Fruit fly (Drosophila melanogaster) whole organism, embryonic: ENCODE measurements around the gene CG17959.

Source experiments
- Adf1 ChIP-seq: fragments of 200-800 bp; sonication (Bioruptor generic); IDR thresholded peaks from 2 replicates; pipeline ENCODE4 v1.3.6; 2022; ENCODE audit warnings: missing biosample characterization, missing genetic modification characterization
- Blimp-1 ChIP-seq: fragments of 200-800 bp; sonication (Bioruptor generic); optimal IDR thresholded peaks from 3 replicates; lab custom pipeline; 2018; ENCODE audit warnings: missing biosample characterization, missing genetic modification characterization, mild to moderate bottlenecking, moderate library complexity, missing genetic modification reagents
- C15 ChIP-seq: fragments of 200-800 bp; sonication (Bioruptor generic); IDR thresholded peaks from 3 replicates; pipeline ENCODE4 v1.3.6; 2022; ENCODE audit warnings: missing biosample characterization, missing genetic modification characterization
- CG11085 ChIP-seq: fragments of 200-800 bp; sonication (Bioruptor generic); IDR thresholded peaks from 2 replicates; pipeline ENCODE4 v1.3.6; 2022; ENCODE audit warnings: missing biosample characterization, missing genetic modification characterization
- CG11247 ChIP-seq: fragments of 200-800 bp; sonication (Bioruptor generic); IDR thresholded peaks from 2 replicates; pipeline ENCODE4 v1.3.6; 2022; ENCODE audit warnings: missing biosample characterization, missing genetic modification characterization
- CG12659 ChIP-seq: fragments of 200-800 bp; sonication (Bioruptor generic); optimal IDR thresholded peaks from 3 replicates; lab custom pipeline; 2017; ENCODE audit warnings: mild to moderate bottlenecking, missing biosample characterization, missing genetic modification reagents, missing genetic modification characterization
- CG14014 ChIP-seq: fragments of 200-800 bp; sonication (Bioruptor generic); IDR thresholded peaks from 2 replicates; pipeline ENCODE4 v1.3.6; 2022; ENCODE audit warnings: missing biosample characterization, missing genetic modification characterization
- CG1602 ChIP-seq: fragments of 200-800 bp; sonication (Bioruptor generic); optimal IDR thresholded peaks from 3 replicates; lab custom pipeline; 2016; ENCODE audit warnings: missing biosample characterization, missing genetic modification characterization
- CG17186 ChIP-seq: fragments of 200-800 bp; sonication (Bioruptor generic); optimal IDR thresholded peaks from 3 replicates; lab custom pipeline; 2017; ENCODE audit warnings: missing biosample characterization, missing genetic modification reagents, missing genetic modification characterization
- CG17385 ChIP-seq: fragments of 200-800 bp; sonication (Bioruptor generic); optimal IDR thresholded peaks from 3 replicates; lab custom pipeline; 2018; ENCODE audit warnings: missing biosample characterization, mild to moderate bottlenecking, missing genetic modification characterization
- CG18262 ChIP-seq: fragments of 200-800 bp; optimal IDR thresholded peaks from 3 replicates; lab custom pipeline; 2019; ENCODE audit warnings: missing biosample characterization, mild to moderate bottlenecking, missing genetic modification characterization, moderate library complexity
- CG2199 ChIP-seq: fragments of 200-800 bp; sonication (Bioruptor generic); IDR thresholded peaks from 3 replicates; pipeline ENCODE4 v1.3.6; 2022; ENCODE audit warnings: missing biosample characterization, missing genetic modification characterization
- CG3281 ChIP-seq: fragments of 200-800 bp; sonication (Bioruptor generic); optimal IDR thresholded peaks from 3 replicates; lab custom pipeline; 2017; ENCODE audit warnings: missing biosample characterization, mild to moderate bottlenecking, missing genetic modification characterization
- CG3407 ChIP-seq: fragments of 200-800 bp; sonication (Bioruptor generic); optimal IDR thresholded peaks from 2 replicates; lab custom pipeline; 2018; ENCODE audit warnings: missing biosample characterization, mild to moderate bottlenecking, missing genetic modification characterization
- CG34422 ChIP-seq: fragments of 200-800 bp; sonication (Bioruptor generic); IDR thresholded peaks from 3 replicates; pipeline ENCODE4 v1.3.6; 2022; ENCODE audit warnings: missing biosample characterization, missing genetic modification characterization
- CG4404 ChIP-seq: fragments of 200-800 bp; sonication (Bioruptor generic); IDR thresholded peaks from 2 replicates; pipeline ENCODE4 v1.3.6; 2022; ENCODE audit warnings: missing biosample characterization, missing genetic modification characterization
- CG6654 ChIP-seq: fragments of 200-800 bp; sonication (Bioruptor generic); optimal IDR thresholded peaks from 2 replicates; lab custom pipeline; 2017; ENCODE audit warnings: missing biosample characterization, mild to moderate bottlenecking, missing genetic modification characterization
- CG7357 ChIP-seq: fragments of 200-800 bp; sonication (Bioruptor generic); IDR thresholded peaks from 3 replicates; pipeline ENCODE4 v1.3.6; 2022; ENCODE audit warnings: missing biosample characterization, missing genetic modification characterization
- CG8089 ChIP-seq: fragments of 200-800 bp; sonication (Bioruptor generic); optimal IDR thresholded peaks from 3 replicates; lab custom pipeline; 2016; ENCODE audit warnings: missing biosample characterization, missing genetic modification characterization
- Dip2 ChIP-seq: fragments of 200-800 bp; sonication (Bioruptor generic); IDR thresholded peaks from 2 replicates; pipeline ENCODE4 v1.3.6; 2022; ENCODE audit warnings: missing biosample characterization, missing genetic modification characterization
- Gsc ChIP-seq: fragments of 200-800 bp; sonication (Bioruptor generic); IDR thresholded peaks from 2 replicates; pipeline ENCODE4 v1.3.6; 2022; ENCODE audit warnings: missing biosample characterization, missing genetic modification characterization
- HLH4C ChIP-seq: fragments of 200-800 bp; sonication (Bioruptor generic); IDR thresholded peaks from 3 replicates; pipeline ENCODE4 v1.3.6; 2022; ENCODE audit warnings: missing biosample characterization, missing genetic modification characterization; ENCODE audit not compliant: partially characterized antibody
- HLH54F ChIP-seq: fragments of 200-800 bp; sonication (Bioruptor generic); optimal IDR thresholded peaks from 3 replicates; lab custom pipeline; 2016; ENCODE audit warnings: missing biosample characterization, missing genetic modification characterization
- HmgZ ChIP-seq: fragments of 200-800 bp; sonication (Bioruptor generic); optimal IDR thresholded peaks from 2 replicates; lab custom pipeline; 2018; ENCODE audit warnings: missing biosample characterization, mild to moderate bottlenecking, missing genetic modification characterization
- Hmx ChIP-seq: fragments of 200-800 bp; sonication (Bioruptor generic); optimal IDR thresholded peaks from 2 replicates; lab custom pipeline; 2016; ENCODE audit warnings: missing biosample characterization, missing genetic modification characterization
- Hr51 ChIP-seq, 2 experiments: fragments of 200-800 bp; sonication (Bioruptor generic); optimal IDR thresholded peaks; 2 replicates in 1 of 2; 3 replicates in 1 of 2; lab custom pipeline; 2016 to 2018; ENCODE audit warnings: missing biosample characterization in 2 of 2, missing genetic modification characterization in 2 of 2, mild to moderate bottlenecking in 1 of 2, moderate library complexity in 1 of 2
- Jarid2 ChIP-seq: fragments of 200-800 bp; sonication (Bioruptor generic); optimal IDR thresholded peaks from 3 replicates; lab custom pipeline; 2017; ENCODE audit warnings: mild to moderate bottlenecking, missing biosample characterization, missing genetic modification reagents, missing genetic modification characterization
- Med ChIP-seq: fragments of 200-800 bp; sonication (Bioruptor generic); peaks from one replicate; lab custom pipeline; 2016; ENCODE audit warnings: missing biosample characterization, missing genetic modification characterization, mild to moderate bottlenecking, inconsistent platforms, moderate library complexity
- Neu2 ChIP-seq: fragments of 200-800 bp; sonication (Bioruptor generic); optimal IDR thresholded peaks from 3 replicates; lab custom pipeline; 2016; ENCODE audit warnings: missing biosample characterization, missing genetic modification characterization, borderline replicate concordance
- Nf-YB ChIP-seq: fragments of 200-800 bp; sonication (Bioruptor generic); optimal IDR thresholded peaks from 3 replicates; lab custom pipeline; 2019; ENCODE audit warnings: missing biosample characterization, mild to moderate bottlenecking, missing genetic modification characterization, moderate library complexity
- Opbp ChIP-seq: fragments of 200-800 bp; sonication (Bioruptor generic); IDR thresholded peaks from 3 replicates; pipeline ENCODE4 v1.3.6; 2022; ENCODE audit warnings: missing biosample characterization, missing genetic modification characterization; ENCODE audit not compliant: partially characterized antibody
- Tbp ChIP-seq: fragments of >200 bp; optimal IDR thresholded peaks from 2 replicates; lab custom pipeline; 2018; ENCODE audit warnings: missing biosample characterization, missing genetic modification characterization
- Trl ChIP-seq, 3 experiments: fragments of >200 bp in 2 of 3; fragments of 200-800 bp in 1 of 3; sonication (Bioruptor generic) in 1 of 3; optimal IDR thresholded peaks; 2 replicates in 1 of 3; 3 replicates in 2 of 3; lab custom pipeline; 2016 to 2017; ENCODE audit warnings: missing biosample characterization in 1 of 3, missing genetic modification characterization in 1 of 3
- Xbp1 ChIP-seq: fragments of 200-800 bp; sonication (Bioruptor generic); optimal IDR thresholded peaks from 3 replicates; lab custom pipeline; 2016; ENCODE audit warnings: missing biosample characterization, mild to moderate bottlenecking, missing genetic modification characterization
- Xrp1 ChIP-seq: fragments of 200-800 bp; sonication (Bioruptor generic); IDR thresholded peaks from 2 replicates; pipeline ENCODE4 v1.3.6; 2022; ENCODE audit warnings: missing biosample characterization, missing genetic modification characterization
- al ChIP-seq: fragments of 200-800 bp; sonication (Bioruptor generic); IDR thresholded peaks from 2 replicates; pipeline ENCODE4 v1.3.6; 2022; ENCODE audit warnings: missing biosample characterization, missing genetic modification characterization
- cad ChIP-seq: fragments of >200 bp; optimal IDR thresholded peaks from 2 replicates; lab custom pipeline; 2017; ENCODE audit warnings: missing biosample characterization, missing genetic modification characterization
- corto ChIP-seq: fragments of 200-800 bp; sonication (Bioruptor generic); optimal IDR thresholded peaks from 2 replicates; lab custom pipeline; 2016; ENCODE audit warnings: missing biosample characterization, mild to moderate bottlenecking, missing genetic modification characterization, moderate library complexity
- dimm ChIP-seq: fragments of 200-800 bp; sonication (Bioruptor generic); IDR thresholded peaks from 2 replicates; pipeline ENCODE4 v1.3.6; 2022; ENCODE audit warnings: missing biosample characterization, missing genetic modification characterization
- disco-r ChIP-seq: fragments of 200-800 bp; sonication (Bioruptor generic); optimal IDR thresholded peaks from 2 replicates; lab custom pipeline; 2016; ENCODE audit warnings: missing biosample characterization, missing genetic modification characterization
- ewg ChIP-seq: fragments of 200-800 bp; sonication (Bioruptor generic); optimal IDR thresholded peaks from 3 replicates; lab custom pipeline; 2017; ENCODE audit warnings: mild to moderate bottlenecking, missing biosample characterization, missing genetic modification reagents, missing genetic modification characterization
- fd102C ChIP-seq: fragments of 200-800 bp; sonication (Bioruptor generic); optimal IDR thresholded peaks from 2 replicates; lab custom pipeline; 2018; ENCODE audit warnings: missing biosample characterization, mild to moderate bottlenecking, missing genetic modification characterization, moderate library complexity
- fu2 ChIP-seq: fragments of 200-800 bp; sonication (Bioruptor generic); optimal IDR thresholded peaks from 2 replicates; lab custom pipeline; 2016; ENCODE audit warnings: missing biosample characterization, missing genetic modification characterization
- h ChIP-seq: fragments of >200 bp; optimal IDR thresholded peaks from 2 replicates; lab custom pipeline; 2017
- hbn ChIP-seq: fragments of 200-800 bp; sonication (Bioruptor generic); IDR thresholded peaks from 2 replicates; pipeline ENCODE4 v1.3.6; 2022; ENCODE audit warnings: missing biosample characterization, missing genetic modification characterization; ENCODE audit not compliant: partially characterized antibody
- jing ChIP-seq: fragments of 200-800 bp; sonication (Bioruptor generic); optimal IDR thresholded peaks from 2 replicates; lab custom pipeline; 2018; ENCODE audit warnings: missing biosample characterization, mild to moderate bottlenecking, missing genetic modification characterization
- pb ChIP-seq: fragments of 200-800 bp; sonication (Bioruptor generic); optimal IDR thresholded peaks from 3 replicates; lab custom pipeline; 2016; ENCODE audit warnings: missing biosample characterization, missing genetic modification characterization
- pho ChIP-seq: fragments of 200-800 bp; sonication (Bioruptor generic); optimal IDR thresholded peaks from 2 replicates; lab custom pipeline; 2016; ENCODE audit warnings: missing biosample characterization, missing genetic modification characterization
- ranshi ChIP-seq: fragments of 200-800 bp; sonication (Bioruptor generic); IDR thresholded peaks from 2 replicates; pipeline ENCODE4 v1.3.6; 2022; ENCODE audit warnings: missing biosample characterization, missing genetic modification characterization
- repo ChIP-seq: fragments of 200-800 bp; sonication (Bioruptor generic); optimal IDR thresholded peaks from 2 replicates; lab custom pipeline; 2016; ENCODE audit warnings: missing biosample characterization, missing genetic modification characterization
- unpg ChIP-seq: fragments of 200-800 bp; sonication (Bioruptor generic); optimal IDR thresholded peaks from 3 replicates; lab custom pipeline; 2018; ENCODE audit warnings: missing biosample characterization, mild to moderate bottlenecking, missing genetic modification characterization, moderate library complexity

CG17959 gene

dm6 chrX:2919742-2920141 lies 27.2 kb upstream of the CG17959 start, which contains the start of gene CG3588 (continued):
- no peak for TF ChIP-seq Gsc
- no peak for TF ChIP-seq fd102C (GFP tag; lab: Kevin White, UChicago)
- peak; percentile 50 for TF ChIP-seq HmgZ (tag; lab: Kevin White, UChicago)
- TF ChIP-seq Adf1, result peak; percentile 38; the same call in 1 of the 2 replicates
- TF ChIP-seq HLH4C, result no peak
- TF ChIP-seq CG11085 (GFP tag; lab: Robert Waterston, UW), result peak; percentile 57
- TF ChIP-seq CG14014, result peak; percentile 88
- no peak for TF ChIP-seq Neu2 (GFP tag; lab: Kevin White, UChicago)
- TF ChIP-seq CG3281 (GFP tag; lab: Kevin White, UChicago), result peak; percentile 78
- peak; percentile 81 for TF ChIP-seq unpg (GFP tag; lab: Kevin White, UChicago)
- no peak for TF ChIP-seq CG6654
- TF ChIP-seq CG17385, result peak; percentile 68
- peak; percentile 28 for TF ChIP-seq Jarid2 (GFP tag; lab: Kevin White, UChicago)
- no peak for TF ChIP-seq Tbp (GFP tag; lab: Kevin White, UChicago)
- TF ChIP-seq jing (GFP tag; lab: Kevin White, UChicago), result peak; percentile 1
- TF ChIP-seq ranshi (GFP tag; lab: Robert Waterston, UW), result peak; percentile 83
- peak; percentile 75 for TF ChIP-seq Xbp1 (GFP tag; lab: Kevin White, UChicago)
- no peak for TF ChIP-seq CG2199 (GFP tag; lab: Robert Waterston, UW)
- no peak for TF ChIP-seq Opbp (GFP tag; lab: Robert Waterston, UW)
- TF ChIP-seq CG7357 (GFP tag; lab: Robert Waterston, UW), result 0 out of 3 replicates have a peak, but pooled peaks have one; percentile 50
- TF ChIP-seq HLH54F (GFP tag; lab: Kevin White, UChicago), result peak; percentile 74
- no peak for TF ChIP-seq corto
- peak; percentile 76 for TF ChIP-seq Xrp1 (GFP tag; lab: Robert Waterston, UW)
- TF ChIP-seq Hmx (GFP tag; lab: Kevin White, UChicago), result no peak
- peak; percentile 18 for TF ChIP-seq CG8089 (GFP tag; lab: Kevin White, UChicago)
- no peak for TF ChIP-seq CG17186
- peak; percentile 54 for TF ChIP-seq disco-r (GFP tag; lab: Kevin White, UChicago)
- peak; percentile 45; the same call in 2 of the 3 replicates for TF ChIP-seq CG34422 (GFP tag; lab: Robert Waterston, UW)
- no peak for TF ChIP-seq dimm
- no peak for TF ChIP-seq hbn
- TF ChIP-seq CG3407 (GFP tag; lab: Kevin White, UChicago), result no peak
- TF ChIP-seq CG1602, result peak; percentile 55
- TF ChIP-seq Blimp-1 (GFP tag; lab: Kevin White, UChicago), result peak; percentile 46
- TF ChIP-seq repo (GFP tag; lab: Kevin White, UChicago), result peak; percentile 39
- TF ChIP-seq al (GFP tag; lab: Robert Waterston, UW), result peak; percentile 89
- TF ChIP-seq Med (GFP tag; lab: Kevin White, UChicago), result peak; percentile 97
- peak; percentile 40 to 64 for TF ChIP-seq Hr51 (GFP tag; optimal IDR thresholded peaks at IDR 0.05; lab: Kevin White, UChicago)
- no peak for TF ChIP-seq ewg (GFP tag; lab: Kevin White, UChicago)
- peak; percentile 4 for TF ChIP-seq Nf-YB (GFP tag; lab: Kevin White, UChicago)
- TF ChIP-seq CG11247 (GFP tag; lab: Robert Waterston, UW), result peak; percentile 77
- TF ChIP-seq C15 (GFP tag; lab: Robert Waterston, UW), result peak; percentile 59; the same call in 2 of the 3 replicates
- TF ChIP-seq CG12659 (GFP tag; lab: Kevin White, UChicago), result peak; percentile 65
- peak; percentile 34 for TF ChIP-seq CG18262 (tag; lab: Kevin White, UChicago)
- TF ChIP-seq Trl (optimal IDR thresholded peaks at IDR 0.05; lab: Kevin White, UChicago), result no peak
- TF ChIP-seq Trl (GFP tag; optimal IDR thresholded peaks at IDR 0.05; lab: Kevin White, UChicago), result no peak
- TF ChIP-seq pb, result peak; percentile 62
- no peak for TF ChIP-seq cad (GFP tag; lab: Kevin White, UChicago)
- TF ChIP-seq CG4404 (GFP tag; lab: Robert Waterston, UW), result peak; percentile 37; the same call in 1 of the 2 replicates
- no peak for TF ChIP-seq Dip2 (GFP tag; lab: Robert Waterston, UW)
- peak; percentile 82 for TF ChIP-seq pho
- peak; percentile 66 for TF ChIP-seq fu2
- TF ChIP-seq h (lab: Kevin White, UChicago), result no peak
